Fruit fly (Drosophila melanogaster) whole organism, embryonic: ENCODE results near the gene Tango5.

Source experiments
- CG10366 ChIP-seq: fragments of 200-800 bp; sonication (Bioruptor generic); IDR thresholded peaks from 2 replicates; pipeline ENCODE4 v1.3.6; 2022; ENCODE audit warnings: missing biosample characterization, missing genetic modification characterization
- CG11398 ChIP-seq: fragments of 200-800 bp; sonication (Bioruptor generic); optimal IDR thresholded peaks from 2 replicates; lab custom pipeline; 2016; ENCODE audit warnings: missing biosample characterization, missing genetic modification characterization
- CG12391 ChIP-seq: fragments of 200-800 bp; sonication (Bioruptor generic); optimal IDR thresholded peaks from 3 replicates; lab custom pipeline; 2018; ENCODE audit warnings: missing biosample characterization, mild to moderate bottlenecking, missing genetic modification characterization, moderate library complexity
- CG12769 ChIP-seq: fragments of 200-800 bp; sonication (Bioruptor generic); optimal IDR thresholded peaks from 2 replicates; lab custom pipeline; 2019; ENCODE audit warnings: missing biosample characterization, mild to moderate bottlenecking, missing genetic modification characterization, moderate library complexity
- CG13775 ChIP-seq: fragments of 200-800 bp; sonication (Bioruptor generic); optimal IDR thresholded peaks from 3 replicates; lab custom pipeline; 2017; ENCODE audit warnings: missing biosample characterization, mild to moderate bottlenecking, missing genetic modification characterization
- CG1603 ChIP-seq: fragments of 200-800 bp; sonication (Bioruptor generic); optimal IDR thresholded peaks from 2 replicates; lab custom pipeline; 2019; ENCODE audit warnings: missing biosample characterization, mild to moderate bottlenecking, missing genetic modification characterization, moderate library complexity
- CG17385 ChIP-seq: fragments of 200-800 bp; sonication (Bioruptor generic); optimal IDR thresholded peaks from 3 replicates; lab custom pipeline; 2018; ENCODE audit warnings: missing biosample characterization, mild to moderate bottlenecking, missing genetic modification characterization
- CG1792 ChIP-seq: fragments of 200-800 bp; sonication (Bioruptor generic); optimal IDR thresholded peaks from 2 replicates; lab custom pipeline; 2016; ENCODE audit warnings: missing biosample characterization, missing genetic modification characterization
- CG32772 ChIP-seq: fragments of 200-800 bp; sonication (Bioruptor generic); IDR thresholded peaks from 2 replicates; pipeline ENCODE4 v1.3.6; 2022; ENCODE audit warnings: missing biosample characterization, missing genetic modification characterization
- CG6791 ChIP-seq: fragments of 200-800 bp; sonication (Bioruptor generic); IDR thresholded peaks from 3 replicates; pipeline ENCODE4 v1.3.6; 2022; ENCODE audit warnings: missing biosample characterization, missing genetic modification characterization; ENCODE audit not compliant: partially characterized antibody
- CG7556 ChIP-seq: fragments of 200-800 bp; sonication (Bioruptor generic); optimal IDR thresholded peaks from 2 replicates; lab custom pipeline; 2017; ENCODE audit warnings: missing biosample characterization, mild to moderate bottlenecking, missing genetic modification characterization
- CG7928 ChIP-seq: fragments of 200-800 bp; sonication (Bioruptor generic); optimal IDR thresholded peaks from 2 replicates; lab custom pipeline; 2017; ENCODE audit warnings: missing biosample characterization, mild to moderate bottlenecking, missing genetic modification characterization
- CG7987 ChIP-seq: fragments of 200-800 bp; sonication (Bioruptor generic); optimal IDR thresholded peaks from 2 replicates; lab custom pipeline; 2018; ENCODE audit warnings: missing biosample characterization, mild to moderate bottlenecking, missing genetic modification characterization, moderate library complexity
- Deaf1 ChIP-seq: fragments of 200-800 bp; optimal IDR thresholded peaks from 3 replicates; lab custom pipeline; 2019; ENCODE audit warnings: missing biosample characterization, mild to moderate bottlenecking, missing genetic modification characterization, moderate library complexity
- Dp ChIP-seq: fragments of 200-800 bp; sonication (Bioruptor generic); optimal IDR thresholded peaks from 2 replicates; lab custom pipeline; 2018; ENCODE audit warnings: missing biosample characterization, mild to moderate bottlenecking, missing genetic modification characterization, moderate library complexity
- E2f1 ChIP-seq: fragments of 200-800 bp; sonication (Bioruptor generic); IDR thresholded peaks from 2 replicates; pipeline ENCODE4 v1.3.6; 2022; ENCODE audit warnings: missing biosample characterization, missing genetic modification characterization
- E2f2 ChIP-seq: fragments of 200-800 bp; sonication (Bioruptor generic); IDR thresholded peaks from 2 replicates; pipeline ENCODE4 v1.3.6; 2022; ENCODE audit warnings: missing biosample characterization, missing genetic modification characterization
- Ets97D ChIP-seq: fragments of 200-800 bp; sonication (Bioruptor generic); optimal IDR thresholded peaks from 3 replicates; lab custom pipeline; 2016; ENCODE audit warnings: missing biosample characterization, missing genetic modification characterization
- Hmr ChIP-seq: fragments of 200-800 bp; sonication (Bioruptor generic); optimal IDR thresholded peaks from 3 replicates; lab custom pipeline; 2017; ENCODE audit warnings: mild to moderate bottlenecking, missing biosample characterization, missing genetic modification reagents, missing genetic modification characterization
- Pdp1 ChIP-seq, 2 experiments: fragments of 200-800 bp; sonication (Bioruptor generic); optimal IDR thresholded peaks; 3 replicates each; lab custom pipeline; 2016; ENCODE audit warnings: missing biosample characterization in 2 of 2, missing genetic modification characterization in 2 of 2, mild to moderate bottlenecking in 1 of 2, moderate library complexity in 1 of 2
- Scr ChIP-seq: fragments of 200-800 bp; sonication (Bioruptor generic); IDR thresholded peaks from 2 replicates; pipeline ENCODE4 v1.3.6; 2022; ENCODE audit warnings: missing biosample characterization, missing genetic modification characterization; ENCODE audit not compliant: partially characterized antibody
- Stat92E ChIP-seq, 3 experiments: fragments of >200 bp in 2 of 3; fragments of 200-800 bp in 1 of 3; sonication (Bioruptor generic) in 1 of 3; optimal IDR thresholded peaks; 2 replicates each; lab custom pipeline; 2017 to 2019; ENCODE audit warnings: missing biosample characterization in 3 of 3, missing genetic modification characterization in 3 of 3, mild to moderate bottlenecking in 1 of 3, moderate library complexity in 1 of 3
- amos ChIP-seq: fragments of 200-800 bp; sonication (Bioruptor generic); IDR thresholded peaks from 2 replicates; pipeline ENCODE4 v1.3.6; 2022; ENCODE audit warnings: missing biosample characterization, missing genetic modification characterization; ENCODE audit not compliant: partially characterized antibody
- ara ChIP-seq: fragments of 200-800 bp; sonication (Bioruptor generic); IDR thresholded peaks from 2 replicates; pipeline ENCODE4 v1.3.6; 2022; ENCODE audit warnings: missing biosample characterization, missing genetic modification characterization
- bab2 ChIP-seq: fragments of 200-800 bp; sonication (Bioruptor generic); optimal IDR thresholded peaks from 2 replicates; lab custom pipeline; 2016; ENCODE audit warnings: missing biosample characterization, missing genetic modification characterization
- bbx ChIP-seq: fragments of 200-800 bp; sonication (Bioruptor generic); IDR thresholded peaks from 2 replicates; pipeline ENCODE4 v1.3.6; 2022; ENCODE audit warnings: missing biosample characterization, missing genetic modification characterization; ENCODE audit not compliant: partially characterized antibody
- bsh ChIP-seq, 2 experiments: fragments of 200-800 bp; sonication (Bioruptor generic); optimal IDR thresholded peaks; 2 replicates each; lab custom pipeline; 2017 to 2018; ENCODE audit warnings: mild to moderate bottlenecking in 2 of 2, missing biosample characterization in 2 of 2, missing genetic modification characterization in 2 of 2, moderate library complexity in 1 of 2
- cas ChIP-seq: fragments of 200-800 bp; sonication (Bioruptor generic); IDR thresholded peaks from 2 replicates; pipeline ENCODE4 v1.3.6; 2022; ENCODE audit warnings: missing biosample characterization, missing genetic modification characterization
- chinmo ChIP-seq: fragments of 200-800 bp; sonication (Bioruptor generic); IDR thresholded peaks from 4 replicates; pipeline ENCODE4 v1.3.6; 2022; ENCODE audit warnings: missing biosample characterization, missing genetic modification characterization; ENCODE audit not compliant: partially characterized antibody
- cwo ChIP-seq: fragments of 200-800 bp; sonication (Bioruptor generic); optimal IDR thresholded peaks from 3 replicates; lab custom pipeline; 2017; ENCODE audit warnings: missing biosample characterization, missing genetic modification characterization, mild to moderate bottlenecking, moderate library complexity, missing genetic modification reagents
- esg ChIP-seq: fragments of 200-800 bp; sonication (Bioruptor generic); conservative IDR thresholded peaks from 2 replicates; pipeline ENCODE4 v1.3.6; 2022; ENCODE audit warnings: missing biosample characterization, missing genetic modification characterization
- exex ChIP-seq: fragments of 200-800 bp; sonication (Bioruptor generic); optimal IDR thresholded peaks from 4 replicates; lab custom pipeline; 2018; ENCODE audit warnings: missing biosample characterization, mild to moderate bottlenecking, missing genetic modification characterization, moderate library complexity
- ftz-f1 ChIP-seq: fragments of 200-800 bp; sonication (Bioruptor generic); optimal IDR thresholded peaks from 2 replicates; lab custom pipeline; 2016; ENCODE audit warnings: missing biosample characterization, missing genetic modification characterization
- gce ChIP-seq: fragments of 200-800 bp; sonication (Bioruptor generic); IDR thresholded peaks from 3 replicates; pipeline ENCODE4 v1.3.6; 2022; ENCODE audit warnings: missing biosample characterization, missing genetic modification characterization
- kah ChIP-seq: fragments of 200-800 bp; sonication (Bioruptor generic); optimal IDR thresholded peaks from 2 replicates; lab custom pipeline; 2018; ENCODE audit warnings: missing biosample characterization, mild to moderate bottlenecking, missing genetic modification characterization
- lab ChIP-seq: fragments of 200-800 bp; sonication (Bioruptor generic); optimal IDR thresholded peaks from 3 replicates; lab custom pipeline; 2017; ENCODE audit warnings: missing biosample characterization, missing genetic modification characterization, mild to moderate bottlenecking, moderate library complexity, missing genetic modification reagents
- mld ChIP-seq: fragments of 200-800 bp; sonication (Bioruptor generic); IDR thresholded peaks from 3 replicates; pipeline ENCODE4 v1.3.6; 2022; ENCODE audit warnings: missing biosample characterization, missing genetic modification characterization; ENCODE audit not compliant: partially characterized antibody
- nom ChIP-seq: fragments of 200-800 bp; sonication (Bioruptor generic); optimal IDR thresholded peaks from 2 replicates; lab custom pipeline; 2017; ENCODE audit warnings: missing biosample characterization, missing genetic modification characterization, mild to moderate bottlenecking, moderate library complexity, missing genetic modification reagents
- pros ChIP-seq: fragments of 200-800 bp; sonication (Bioruptor generic); optimal IDR thresholded peaks from 3 replicates; lab custom pipeline; 2019; ENCODE audit warnings: missing biosample characterization, mild to moderate bottlenecking, missing genetic modification characterization, moderate library complexity
- rib ChIP-seq: fragments of 200-800 bp; sonication (Bioruptor generic); IDR thresholded peaks from 2 replicates; pipeline ENCODE4 v1.3.6; 2022; ENCODE audit warnings: missing biosample characterization, missing genetic modification characterization
- sens ChIP-seq: fragments of 200-800 bp; sonication (Bioruptor generic); peaks from one replicate; lab custom pipeline; 2016; ENCODE audit warnings: missing biosample characterization, missing genetic modification characterization
- sqz ChIP-seq: fragments of 200-800 bp; sonication (Bioruptor generic); optimal IDR thresholded peaks from 3 replicates; lab custom pipeline; 2018; ENCODE audit warnings: missing biosample characterization, mild to moderate bottlenecking, missing genetic modification characterization
- sr ChIP-seq: fragments of 200-800 bp; sonication (Bioruptor generic); IDR thresholded peaks from 3 replicates; pipeline ENCODE4 v1.3.6; 2022; ENCODE audit warnings: missing biosample characterization, missing genetic modification characterization
- stwl ChIP-seq: fragments of 200-800 bp; sonication (Bioruptor generic); optimal IDR thresholded peaks from 3 replicates; lab custom pipeline; 2018; ENCODE audit warnings: missing biosample characterization, mild to moderate bottlenecking, missing genetic modification characterization, moderate library complexity
- unc-4 ChIP-seq: fragments of 200-800 bp; sonication (Bioruptor generic); IDR thresholded peaks from 2 replicates; pipeline ENCODE4 v1.3.6; 2022; ENCODE audit warnings: missing biosample characterization, missing genetic modification characterization; ENCODE audit not compliant: partially characterized antibody

Gene Tango5

dm6 chrX:10806718-10807412 is 42.7 kb upstream of the Tango5 start (continued):
- TF ChIP-seq CG7556 (no peak), cas (GFP tag; lab: Robert Waterston, UW) (no peak), CG7987 (peak; percentile 6)

- TF ChIP-seq CG12769 (tag; lab: Kevin White, UChicago) (peak; percentile 77), CG6791 (GFP tag; lab: Robert Waterston, UW) (peak; percentile 65; the same call in 1 of the 3 replicates), CG17385 (GFP tag; lab: Kevin White, UChicago) (peak; percentile 36), sqz (GFP tag; lab: Kevin White, UChicago) (peak; percentile 97), kah (GFP tag; lab: Kevin White, UChicago) (peak; percentile 46), gce (GFP tag; lab: Robert Waterston, UW) (no peak), stwl (tag; lab: Kevin White, UChicago) (peak; percentile 12), Scr (GFP tag; lab: Robert Waterston, UW) (peak; percentile 63), CG11398 (GFP tag; lab: Kevin White, UChicago) (no peak), ftz-f1 (GFP tag; lab: Kevin White, UChicago) (peak; percentile 37), CG32772 (GFP tag; lab: Robert Waterston, UW) (peak; percentile 58), esg (GFP tag; lab: Robert Waterston, UW) (no peak), Deaf1 (tag; lab: Kevin White, UChicago) (peak; percentile 29), unc-4 (GFP tag; lab: Robert Waterston, UW) (0 out of 2 replicates have a peak, but pooled peaks have one; percentile 37), mld (GFP tag; lab: Robert Waterston, UW) (0 out of 3 replicates have a peak, but pooled peaks have one; percentile 23), ara (no peak), sr (GFP tag; lab: Robert Waterston, UW) (peak; percentile 85), CG1603 (peak; percentile 6), lab (GFP tag; lab: Kevin White, UChicago) (peak; percentile 32), CG7928 (GFP tag; lab: Kevin White, UChicago) (no peak), pros (GFP tag; lab: Kevin White, UChicago) (peak; percentile 25), E2f1 (no peak), chinmo (GFP tag; lab: Robert Waterston, UW) (0 out of 4 replicates have a peak, but pooled peaks have one; percentile 32), CG1792 (GFP tag; lab: Kevin White, UChicago) (peak; percentile 32), bab2 (GFP tag; lab: Kevin White, UChicago) (no peak), sens (peak; percentile 79), Hmr (GFP tag; lab: Kevin White, UChicago) (peak; percentile 14), E2f2 (GFP tag; lab: Robert Waterston, UW) (peak; percentile 70), amos (peak; percentile 59), Ets97D (GFP tag; lab: Kevin White, UChicago) (peak; percentile 3), rib (GFP tag; lab: Robert Waterston, UW) (peak; percentile 54), cwo (GFP tag; lab: Kevin White, UChicago) (peak; percentile 36), CG10366 (GFP tag; lab: Robert Waterston, UW) (no peak), bsh (GFP tag; optimal IDR thresholded peaks at IDR 0.05; lab: Kevin White, UChicago) (peak in 1 of 2 experiments; percentile 82), Stat92E (GFP tag; optimal IDR thresholded peaks at IDR 0.05; lab: Kevin White, UChicago) (peak in 1 of 3 experiments; percentile 20), nom (GFP tag; lab: Kevin White, UChicago) (peak; percentile 97), Dp (peak; percentile 50), CG13775 (GFP tag; lab: Kevin White, UChicago) (no peak), exex (peak; percentile 46), Pdp1 (GFP tag; optimal IDR thresholded peaks at IDR 0.05; lab: Kevin White, UChicago) (peak in 1 of 2 experiments; percentile 63), CG12391 (tag; lab: Kevin White, UChicago) (peak; percentile 15), bbx (GFP tag; lab: Robert Waterston, UW) (peak; percentile 54)
Measured at dm6 chrX:10805651-10806191, 41.5 kb upstream of the Tango5 start.
